Worm (Caenorhabditis elegans) whole organism, young adult: Measurements from ENCODE around the gene gtap-2.

Source experiments
- F57A8.1 ChIP-seq: fragments of 200-800 bp; sonication (Bioruptor generic); optimal IDR thresholded peaks from 2 replicates; lab custom pipeline; 2018; ENCODE audit warnings: mild to moderate bottlenecking, missing genetic modification characterization, moderate library complexity, missing compliant biosample characterization
- Y79H2A.3 ChIP-seq: fragments of 200-800 bp; sonication (Bioruptor generic); conservative IDR thresholded peaks from 2 replicates; pipeline ENCODE4 v1.3.6; 2022; ENCODE audit warnings: missing genetic modification reagents, missing genetic modification characterization, missing compliant biosample characterization
- ama-1 ChIP-seq, 3 experiments: fragments of 150-350 bp in 1 of 3; sonication (generic microtip) in 2 of 3; optimal IDR thresholded peaks; 2 replicates each; lab custom pipeline; 2014 to 2018; ENCODE audit warnings: missing biosample characterization in 2 of 3, missing genetic modification characterization in 2 of 3, missing genetic modification reagents in 2 of 3
- bed-1 ChIP-seq: fragments of 200-800 bp; sonication (Bioruptor generic); IDR thresholded peaks from 2 replicates; pipeline ENCODE4 v1.3.6; 2022; ENCODE audit warnings: missing genetic modification reagents, missing genetic modification characterization, missing compliant biosample characterization
- ceh-58 ChIP-seq: fragments of 200-800 bp; sonication (Bioruptor generic); IDR thresholded peaks from 2 replicates; pipeline ENCODE4 v1.3.6; 2022; ENCODE audit warnings: missing genetic modification characterization, missing compliant biosample characterization
- ceh-79 ChIP-seq: sonication (generic microtip); optimal IDR thresholded peaks from 2 replicates; lab custom pipeline; 2017; ENCODE audit warnings: mild to moderate bottlenecking, missing genetic modification characterization, missing compliant biosample characterization
- dpl-1 ChIP-seq: fragments of 150-350 bp; optimal IDR thresholded peaks from 2 replicates; lab custom pipeline; 2014; ENCODE audit warnings: missing biosample characterization, missing genetic modification reagents, missing genetic modification characterization
- ets-4 ChIP-seq: fragments of 200-800 bp; sonication (Bioruptor generic); optimal IDR thresholded peaks from 2 replicates; lab custom pipeline; 2018; ENCODE audit warnings: mild to moderate bottlenecking, missing genetic modification characterization, missing compliant biosample characterization
- pha-4 ChIP-seq: fragments of 150-350 bp; sonication (generic microtip); optimal IDR thresholded peaks from 2 replicates; lab custom pipeline; 2014; ENCODE audit warnings: missing biosample characterization, missing genetic modification reagents, missing genetic modification characterization
- tlf-1 ChIP-seq: fragments of 200-800 bp; sonication (Bioruptor generic); optimal IDR thresholded peaks from 2 replicates; lab custom pipeline; 2018; ENCODE audit warnings: mild to moderate bottlenecking, missing genetic modification characterization, missing compliant biosample characterization
- ztf-18 ChIP-seq: sonication (generic microtip); optimal IDR thresholded peaks from 2 replicates; lab custom pipeline; 2016; ENCODE audit warnings: missing genotype, mild to moderate bottlenecking, missing genetic modification characterization, missing compliant biosample characterization
- ztf-25 ChIP-seq: fragments of 200-800 bp; sonication (Bioruptor generic); IDR thresholded peaks from 2 replicates; pipeline ENCODE4 v1.3.6; 2022; ENCODE audit warnings: missing genetic modification reagents, missing genetic modification characterization, missing compliant biosample characterization

- no peak for TF ChIP-seq ceh-79
- TF ChIP-seq ztf-25 (GFP tag; lab: Robert Waterston, UW): no peak
- peak; percentile 21 for TF ChIP-seq ama-1 (optimal IDR thresholded peaks at IDR 0.05; lab: Kevin White, UChicago)
- TF ChIP-seq ama-1 (GFP tag; optimal IDR thresholded peaks at IDR 0.05; lab: Kevin White, UChicago): no peak
- TF ChIP-seq ets-4: no peak
- no peak for TF ChIP-seq dpl-1 (GFP tag; lab: Kevin White, UChicago)
- TF ChIP-seq bed-1 (GFP tag; lab: Robert Waterston, UW): no peak
- no peak for TF ChIP-seq Y79H2A.3 (GFP tag; lab: Robert Waterston, UW)
- TF ChIP-seq ztf-18: no peak
- TF ChIP-seq pha-4: no peak
- TF ChIP-seq F57A8.1: no peak
- TF ChIP-seq tlf-1 (GFP tag; lab: Kevin White, UChicago): no peak
- TF ChIP-seq ceh-58 (GFP tag; lab: Robert Waterston, UW): no peak
Observed at ce11 chrIII:9807560-9808046, 741 bp upstream of the gtap-2 start.
